Worm (Caenorhabditis elegans) whole organism, L1 larva: ENCODE data around the gene E02C12.6.
A peak's percentile ranks its signal among the peaks of the same experiment; 100 is the strongest.

Source experiments
- C16A3.4 ChIP-seq: fragments of 150-350 bp; optimal IDR thresholded peaks from 2 replicates; lab custom pipeline; 2014; ENCODE audit warnings: missing biosample characterization, missing genetic modification characterization
- C34B4.2 ChIP-seq: sonication (generic microtip); optimal IDR thresholded peaks from 2 replicates; lab custom pipeline; 2017; ENCODE audit warnings: mild to moderate bottlenecking, missing genetic modification characterization, missing compliant biosample characterization
- Y116A8C.19 ChIP-seq: sonication (generic microtip); optimal IDR thresholded peaks from 2 replicates; lab custom pipeline; 2016; ENCODE audit warnings: missing compliant biosample characterization, missing genetic modification characterization, borderline replicate concordance
- aha-1 ChIP-seq: fragments of 150-350 bp; optimal IDR thresholded peaks from 2 replicates; lab custom pipeline; 2014; ENCODE audit warnings: missing biosample characterization, missing genetic modification characterization
- blmp-1 ChIP-seq: fragments of 150-350 bp; optimal IDR thresholded peaks from 2 replicates; lab custom pipeline; 2014; ENCODE audit warnings: missing biosample characterization, missing genetic modification characterization
- ceh-63 ChIP-seq: fragments of 200-800 bp; sonication (Bioruptor generic); optimal IDR thresholded peaks from 2 replicates; lab custom pipeline; 2018; ENCODE audit warnings: mild to moderate bottlenecking, missing genetic modification characterization, missing compliant biosample characterization
- ceh-88 ChIP-seq: fragments of 200-800 bp; sonication (Bioruptor generic); IDR thresholded peaks from 2 replicates; pipeline ENCODE4 v1.3.6; 2022; ENCODE audit warnings: missing genetic modification characterization, missing compliant biosample characterization
- ceh-90 ChIP-seq: sonication (generic microtip); optimal IDR thresholded peaks from 2 replicates; lab custom pipeline; 2016; ENCODE audit warnings: missing genetic modification characterization, missing compliant biosample characterization
- ces-1 ChIP-seq: fragments of 150-350 bp; optimal IDR thresholded peaks from 2 replicates; lab custom pipeline; 2014; ENCODE audit warnings: missing biosample characterization, missing genetic modification reagents, missing genetic modification characterization
- dpl-1 ChIP-seq, 3 experiments: fragments of 150-350 bp in 2 of 3; sonication (generic microtip) in 1 of 3; optimal IDR thresholded peaks; 2 replicates each; lab custom pipeline; 2014 to 2017; ENCODE audit warnings: missing biosample characterization in 3 of 3, missing genetic modification characterization in 3 of 3, missing genetic modification reagents in 3 of 3
- dsc-1 ChIP-seq: sonication (generic microtip); optimal IDR thresholded peaks from 2 replicates; lab custom pipeline; 2016; ENCODE audit warnings: mild to moderate bottlenecking, missing genetic modification characterization, missing compliant biosample characterization
- egl-13 ChIP-seq: sonication (generic microtip); optimal IDR thresholded peaks from 2 replicates; lab custom pipeline; 2016; ENCODE audit warnings: missing genotype, missing genetic modification reagents, missing genetic modification characterization, missing compliant biosample characterization
- egl-27 ChIP-seq, 2 experiments: fragments of 150-350 bp in 1 of 2; sonication (generic microtip); optimal IDR thresholded peaks; 3 replicates each; lab custom pipeline; 2017 to 2018; ENCODE audit warnings: missing biosample characterization in 2 of 2, missing genetic modification characterization in 2 of 2, missing genetic modification reagents in 2 of 2
- elt-2 ChIP-seq: sonication (generic microtip); optimal IDR thresholded peaks from 2 replicates; lab custom pipeline; 2016; ENCODE audit warnings: missing genetic modification characterization, mild to moderate bottlenecking, inconsistent platforms, missing compliant biosample characterization, missing genetic modification reagents
- elt-3 ChIP-seq, 6 experiments: fragments of 150-350 bp in 1 of 6; sonication (generic microtip); optimal IDR thresholded peaks; 2 replicates each; lab custom pipeline; 2017 to 2018; ENCODE audit warnings: missing biosample characterization in 6 of 6, missing genetic modification characterization in 6 of 6, inconsistent platforms in 1 of 6
- fkh-10 ChIP-seq: sonication (generic microtip); optimal IDR thresholded peaks from 2 replicates; lab custom pipeline; 2017; ENCODE audit warnings: missing biosample characterization, missing genetic modification reagents, missing genetic modification characterization
- hlh-4 ChIP-seq: sonication (generic microtip); optimal IDR thresholded peaks from 2 replicates; lab custom pipeline; 2016; ENCODE audit warnings: mild to moderate bottlenecking, missing genetic modification characterization, missing compliant biosample characterization
- irx-1 ChIP-seq: sonication (generic microtip); optimal IDR thresholded peaks from 2 replicates; lab custom pipeline; 2016; ENCODE audit warnings: missing genetic modification characterization, missing compliant biosample characterization
- isw-1 ChIP-seq: fragments of 200-800 bp; sonication (Bioruptor generic); IDR thresholded peaks from 2 replicates; pipeline ENCODE4 v1.3.6; 2022; ENCODE audit warnings: missing genetic modification characterization, missing compliant biosample characterization
- jun-1 ChIP-seq: fragments of 150-350 bp; optimal IDR thresholded peaks from 2 replicates; lab custom pipeline; 2014; ENCODE audit warnings: missing biosample characterization, missing genetic modification reagents, missing genetic modification characterization
- lin-13 ChIP-seq: fragments of 150-350 bp; optimal IDR thresholded peaks from 2 replicates; lab custom pipeline; 2014; ENCODE audit warnings: missing biosample characterization, missing genetic modification reagents, missing genetic modification characterization
- lin-14 ChIP-seq: fragments of 200-800 bp; sonication (Bioruptor generic); optimal IDR thresholded peaks from 2 replicates; lab custom pipeline; 2018; ENCODE audit warnings: mild to moderate bottlenecking, missing genetic modification characterization, moderate library complexity, missing compliant biosample characterization
- lin-15B ChIP-seq: fragments of 150-350 bp; sonication (generic microtip); optimal IDR thresholded peaks from 3 replicates; lab custom pipeline; 2014; ENCODE audit warnings: missing biosample characterization, missing genetic modification characterization
- lin-35 ChIP-seq, 2 experiments: fragments of 150-350 bp; optimal IDR thresholded peaks; 2 replicates each; lab custom pipeline; 2014; ENCODE audit warnings: missing biosample characterization in 2 of 2, missing genetic modification characterization in 2 of 2, missing genetic modification reagents in 2 of 2
- lsy-2 ChIP-seq, 2 experiments: fragments of 150-350 bp; optimal IDR thresholded peaks; 2 replicates each; lab custom pipeline; 2014; ENCODE audit warnings: missing biosample characterization in 2 of 2, missing genetic modification characterization in 2 of 2
- nhr-11 ChIP-seq: fragments of 150-350 bp; optimal IDR thresholded peaks from 2 replicates; lab custom pipeline; 2014; ENCODE audit warnings: missing biosample characterization, missing genetic modification characterization
- nhr-12 ChIP-seq: sonication (generic microtip); optimal IDR thresholded peaks from 2 replicates; lab custom pipeline; 2017; ENCODE audit warnings: missing biosample characterization, missing genetic modification characterization
- nhr-20 ChIP-seq: sonication (generic microtip); optimal IDR thresholded peaks from 2 replicates; lab custom pipeline; 2016; ENCODE audit warnings: mild to moderate bottlenecking, missing genetic modification characterization, missing compliant biosample characterization
- nhr-237 ChIP-seq: fragments of 150-350 bp; optimal IDR thresholded peaks from 2 replicates; lab custom pipeline; 2014; ENCODE audit warnings: missing biosample characterization, missing genetic modification characterization
- nhr-71 ChIP-seq: sonication (generic microtip); optimal IDR thresholded peaks from 2 replicates; lab custom pipeline; 2016; ENCODE audit warnings: mild to moderate bottlenecking, missing genetic modification characterization, moderate library complexity, missing compliant biosample characterization
- pqm-1 ChIP-seq: sonication (generic microtip); optimal IDR thresholded peaks from 3 replicates; lab custom pipeline; 2017; ENCODE audit warnings: missing biosample characterization, missing genetic modification characterization
- rnt-1 ChIP-seq: sonication (generic microtip); optimal IDR thresholded peaks from 2 replicates; lab custom pipeline; 2016; ENCODE audit warnings: mild to moderate bottlenecking, missing genetic modification characterization, moderate library complexity, missing compliant biosample characterization
- skn-1 ChIP-seq: fragments of 150-350 bp; optimal IDR thresholded peaks from 2 replicates; lab custom pipeline; 2014; ENCODE audit warnings: missing biosample characterization, missing genetic modification characterization
- snpc-4 ChIP-seq: fragments of 150-350 bp; optimal IDR thresholded peaks from 2 replicates; lab custom pipeline; 2014; ENCODE audit warnings: missing biosample characterization, missing genetic modification characterization
- tbx-2 ChIP-seq: sonication (generic microtip); optimal IDR thresholded peaks from 2 replicates; lab custom pipeline; 2016; ENCODE audit warnings: missing genetic modification characterization, missing compliant biosample characterization
- tlp-1 ChIP-seq: fragments of 150-350 bp; optimal IDR thresholded peaks from 2 replicates; lab custom pipeline; 2014; ENCODE audit warnings: missing biosample characterization, missing genetic modification characterization
- unc-130 ChIP-seq: fragments of 150-350 bp; optimal IDR thresholded peaks from 2 replicates; lab custom pipeline; 2017; ENCODE audit warnings: missing biosample characterization, missing genetic modification characterization, inconsistent platforms
- unc-30 ChIP-seq: sonication (generic microtip); optimal IDR thresholded peaks from 2 replicates; lab custom pipeline; 2017; ENCODE audit warnings: missing biosample characterization, missing genetic modification characterization
- unc-62 ChIP-seq: fragments of 150-350 bp; optimal IDR thresholded peaks from 2 replicates; lab custom pipeline; 2014; ENCODE audit warnings: missing biosample characterization, missing genetic modification reagents, missing genetic modification characterization
- vab-15 ChIP-seq: sonication (generic microtip); optimal IDR thresholded peaks from 2 replicates; lab custom pipeline; 2017; ENCODE audit warnings: missing genotype, mild to moderate bottlenecking, missing genetic modification characterization, missing compliant biosample characterization
- xbp-1 ChIP-seq: sonication (generic microtip); optimal IDR thresholded peaks from 2 replicates; lab custom pipeline; 2016; ENCODE audit warnings: missing genetic modification characterization, missing compliant biosample characterization
- zip-4 ChIP-seq: fragments of 200-800 bp; sonication (Bioruptor generic); optimal IDR thresholded peaks from 2 replicates; lab custom pipeline; 2018; ENCODE audit warnings: mild to moderate bottlenecking, missing genetic modification characterization, moderate library complexity, missing compliant biosample characterization
- ztf-11 ChIP-seq, 2 experiments: sonication (generic microtip); optimal IDR thresholded peaks; 2 replicates each; lab custom pipeline; 2016 to 2017; ENCODE audit warnings: missing genetic modification characterization in 2 of 2, missing biosample characterization in 1 of 2, missing compliant biosample characterization in 1 of 2
- ztf-4 ChIP-seq: fragments of 150-350 bp; optimal IDR thresholded peaks from 2 replicates; lab custom pipeline; 2014; ENCODE audit warnings: missing biosample characterization, missing genetic modification characterization

E02C12.6 gene

DNA sequence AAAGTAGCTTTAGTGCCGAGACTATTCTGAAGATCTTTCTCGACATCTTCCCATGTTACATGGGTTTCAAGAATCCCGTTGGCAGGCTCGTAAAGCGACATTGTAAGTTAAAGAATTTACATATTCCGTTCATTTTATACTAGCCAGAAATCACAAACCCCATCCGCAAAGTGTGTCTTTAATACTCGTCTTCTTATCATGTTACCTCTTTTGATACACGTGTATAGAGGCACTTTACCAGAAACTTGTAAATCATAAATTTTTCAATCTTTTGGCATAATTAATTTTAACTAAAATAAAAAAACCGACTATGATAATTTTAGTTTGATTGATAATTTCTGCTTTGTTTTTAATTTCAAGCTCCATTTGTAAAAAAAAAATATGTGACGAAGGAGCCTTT lies at the start of gene E02C12.6:
TSS of gene E02C12.6 (minus strand) at position 101 of the 400 bp plus-strand sequence.
- TF ChIP-seq ces-1 (no peak), snpc-4 (no peak), C34B4.2 (no peak), lin-35 (GFP tag; optimal IDR thresholded peaks at IDR 0.05; lab: Kevin White, UChicago) (no peak), lsy-2 (tag; optimal IDR thresholded peaks at IDR 0.05; lab: Kevin White, UChicago) (no peak), unc-62 (GFP tag; lab: Kevin White, UChicago) (no peak), elt-2 (tag; lab: Kevin White, UChicago) (no peak), dpl-1 (GFP tag; optimal IDR thresholded peaks at IDR 0.05; lab: Kevin White, UChicago) (no peak), hlh-4 (tag; lab: Kevin White, UChicago) (no peak), jun-1 (tag; lab: Kevin White, UChicago) (no peak), nhr-20 (no peak)

DNA sequence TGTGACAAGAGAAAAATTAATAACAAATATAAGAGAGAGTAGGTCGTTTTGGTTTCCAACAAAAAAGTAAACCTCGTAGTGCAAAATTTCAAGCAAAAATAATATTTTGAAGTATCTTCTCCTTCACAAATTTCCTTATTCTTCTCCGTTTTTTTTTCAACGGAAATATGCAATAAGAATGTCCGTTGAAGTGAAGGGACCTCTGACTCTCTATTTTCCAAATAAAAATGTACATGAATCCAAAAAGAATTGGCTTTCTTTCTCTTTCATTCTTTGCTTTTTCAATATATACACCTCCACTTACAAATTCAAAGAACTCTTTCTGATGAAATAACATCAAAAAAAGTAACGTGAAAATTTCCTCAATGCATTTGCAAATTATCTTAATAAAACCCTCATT lies 45.7 kb upstream of the E02C12.6 start, which contains the start of gene F36D4.1:
TSS of gene F36D4.1 (plus strand) at position 301 of the 400 bp plus-strand sequence.
- TF ChIP-seq lin-15B (tag; lab: Kevin White, UChicago) (no peak), unc-30 (tag; lab: Kevin White, UChicago) (no peak), ceh-90 (tag; lab: Kevin White, UChicago) (no peak), unc-130 (tag; lab: Kevin White, UChicago) (no peak), pqm-1 (tag; lab: Kevin White, UChicago) (no peak), unc-62 (GFP tag; lab: Kevin White, UChicago) (no peak), nhr-11 (tag; lab: Kevin White, UChicago) (no peak), zip-4 (no peak), tbx-2 (tag; lab: Kevin White, UChicago) (no peak), aha-1 (tag; lab: Kevin White, UChicago) (no peak), vab-15 (tag; lab: Kevin White, UChicago) (no peak)
- TF ChIP-seq, all 84 proteins: peak for 0

DNA sequence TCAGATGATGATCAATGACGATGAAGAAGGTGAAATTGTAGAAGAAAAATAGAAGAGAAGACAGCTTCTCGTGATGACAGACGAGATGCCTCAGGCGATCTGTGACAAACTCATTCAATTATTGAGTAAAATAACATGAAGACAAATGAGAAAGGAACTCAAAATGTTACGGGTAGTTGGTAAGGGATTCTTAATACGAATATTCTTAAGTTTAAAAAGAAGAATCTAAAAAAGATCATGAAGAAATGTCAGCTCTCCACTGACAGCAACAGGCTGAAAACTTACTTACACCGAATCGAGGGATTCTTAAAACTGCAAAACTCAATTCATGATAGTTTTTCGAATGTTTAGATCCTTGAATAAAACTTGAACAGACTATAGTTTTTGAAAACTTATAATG lies 43.6 kb upstream of the E02C12.6 start, which contains the start of gene F36D4.4:
TSS of gene F36D4.4 (minus strand) at position 101 of the 400 bp plus-strand sequence.
- no peak for TF ChIP-seq lin-13
- no peak for TF ChIP-seq unc-62 (GFP tag; lab: Kevin White, UChicago)
- TF ChIP-seq ceh-88: no peak
- no peak for TF ChIP-seq rnt-1

DNA sequence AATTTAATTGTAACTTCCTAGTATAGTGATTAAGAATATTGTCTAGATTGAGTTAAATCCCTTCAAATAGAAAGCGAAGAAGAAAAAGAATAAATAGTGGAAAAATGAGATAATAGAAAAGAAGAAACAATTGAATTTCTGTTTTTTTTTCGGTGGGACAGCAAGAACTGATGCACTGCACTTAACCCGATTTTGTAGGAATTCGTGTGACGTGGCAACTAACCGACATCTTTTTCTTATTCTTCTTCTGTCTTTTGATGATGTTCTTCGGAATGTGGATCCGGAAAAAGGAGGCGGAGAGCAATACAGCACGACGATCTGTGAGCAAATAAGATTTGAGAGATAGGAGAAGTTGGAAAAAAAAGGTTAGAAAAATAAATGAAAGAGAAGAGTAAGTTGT lies 38.0 kb upstream of the E02C12.6 start:
- TF ChIP-seq blmp-1 (tag; lab: Kevin White, UChicago) (no peak), xbp-1 (tag; lab: Kevin White, UChicago) (no peak), nhr-71 (tag; lab: Kevin White, UChicago) (peak; percentile 12), ceh-63 (no peak), ztf-11 (tag; optimal IDR thresholded peaks at IDR 0.05; lab: Kevin White, UChicago) (no peak), unc-30 (tag; lab: Kevin White, UChicago) (no peak), egl-13 (tag; lab: Kevin White, UChicago) (no peak), nhr-237 (no peak), snpc-4 (no peak), C16A3.4 (tag; lab: Kevin White, UChicago) (no peak), nhr-12 (tag; lab: Kevin White, UChicago) (no peak), skn-1 (tag; lab: Kevin White, UChicago) (no peak), elt-3 (tag; optimal IDR thresholded peaks at IDR 0.05; lab: Kevin White, UChicago) (no peak), lin-14 (GFP tag; lab: Kevin White, UChicago) (peak; percentile 63), jun-1 (tag; lab: Kevin White, UChicago) (no peak), unc-130 (tag; lab: Kevin White, UChicago) (no peak), Y116A8C.19 (tag; lab: Kevin White, UChicago) (no peak), dsc-1 (no peak), tlp-1 (tag; lab: Kevin White, UChicago) (no peak), fkh-10 (peak; percentile 81), isw-1 (no peak), tbx-2 (tag; lab: Kevin White, UChicago) (peak; percentile 45), ztf-4 (no peak), egl-27 (tag; optimal IDR thresholded peaks at IDR 0.05; lab: Kevin White, UChicago) (no peak), irx-1 (tag; lab: Kevin White, UChicago) (no peak)
